Fruit fly (Drosophila melanogaster) whole organism, embryonic: Measurements from ENCODE around the gene CG45218.

Experiments
- CG9876 ChIP-seq: fragments of 200-800 bp; sonication (Bioruptor generic); optimal IDR thresholded peaks from 2 replicates; lab custom pipeline; 2016; ENCODE audit warnings: missing biosample characterization, missing genetic modification characterization
- H15 ChIP-seq: fragments of 200-800 bp; sonication (Bioruptor generic); IDR thresholded peaks from 3 replicates; pipeline ENCODE4 v1.3.6; 2022; ENCODE audit warnings: missing biosample characterization, missing genetic modification characterization

- TF ChIP-seq CG9876 (GFP tag; lab: Kevin White, UChicago) (no peak), H15 (no peak)
These were observed 564 bp downstream of the CG45218 start for dm6 chr3R:15289828-15290641.
